Worm (Caenorhabditis elegans) whole organism, L1 larva: Measurements from ENCODE around the gene cpt-1.
A peak's percentile ranks its signal among the peaks of the same experiment; 100 is the strongest.

Source experiments
- C04F5.9 ChIP-seq: sonication (generic microtip); optimal IDR thresholded peaks from 2 replicates; lab custom pipeline; 2016; ENCODE audit warnings: missing genetic modification characterization, missing compliant biosample characterization
- Y116A8C.19 ChIP-seq: sonication (generic microtip); optimal IDR thresholded peaks from 2 replicates; lab custom pipeline; 2016; ENCODE audit warnings: missing compliant biosample characterization, missing genetic modification characterization, borderline replicate concordance
- aly-2 ChIP-seq: fragments of 150-350 bp; optimal IDR thresholded peaks from 2 replicates; lab custom pipeline; 2014; ENCODE audit warnings: missing biosample characterization, missing genetic modification characterization
- ama-1 ChIP-seq: fragments of 150-350 bp; optimal IDR thresholded peaks from 2 replicates; lab custom pipeline; 2014
- ceh-63 ChIP-seq: fragments of 200-800 bp; sonication (Bioruptor generic); optimal IDR thresholded peaks from 2 replicates; lab custom pipeline; 2018; ENCODE audit warnings: mild to moderate bottlenecking, missing genetic modification characterization, missing compliant biosample characterization
- ceh-8 ChIP-seq: fragments of 200-800 bp; sonication (Bioruptor generic); optimal IDR thresholded peaks from 2 replicates; lab custom pipeline; 2018; ENCODE audit warnings: mild to moderate bottlenecking, missing genetic modification characterization, moderate library complexity, missing compliant biosample characterization
- dpl-1 ChIP-seq, 3 experiments: fragments of 150-350 bp in 2 of 3; sonication (generic microtip) in 1 of 3; optimal IDR thresholded peaks; 2 replicates each; lab custom pipeline; 2014 to 2017; ENCODE audit warnings: missing biosample characterization in 3 of 3, missing genetic modification characterization in 3 of 3, missing genetic modification reagents in 3 of 3
- efl-1 ChIP-seq, 4 experiments: fragments of 150-350 bp; optimal IDR thresholded peaks in 3 of 4; peaks in 1 of 4; 1 replicate in 1 of 4; 2 replicates in 3 of 4; lab custom pipeline; 2014; ENCODE audit warnings: missing biosample characterization in 2 of 4, missing genetic modification characterization in 2 of 4, missing genetic modification reagents in 2 of 4
- egl-27 ChIP-seq, 2 experiments: fragments of 150-350 bp in 1 of 2; sonication (generic microtip); optimal IDR thresholded peaks; 3 replicates each; lab custom pipeline; 2017 to 2018; ENCODE audit warnings: missing biosample characterization in 2 of 2, missing genetic modification characterization in 2 of 2, missing genetic modification reagents in 2 of 2
- elt-2 ChIP-seq: sonication (generic microtip); optimal IDR thresholded peaks from 2 replicates; lab custom pipeline; 2016; ENCODE audit warnings: missing genetic modification characterization, mild to moderate bottlenecking, inconsistent platforms, missing compliant biosample characterization, missing genetic modification reagents
- elt-3 ChIP-seq, 6 experiments: fragments of 150-350 bp in 1 of 6; sonication (generic microtip); optimal IDR thresholded peaks; 2 replicates each; lab custom pipeline; 2017 to 2018; ENCODE audit warnings: missing biosample characterization in 6 of 6, missing genetic modification characterization in 6 of 6, inconsistent platforms in 1 of 6
- fkh-10 ChIP-seq: sonication (generic microtip); optimal IDR thresholded peaks from 2 replicates; lab custom pipeline; 2017; ENCODE audit warnings: missing biosample characterization, missing genetic modification reagents, missing genetic modification characterization
- fkh-8 ChIP-seq: sonication (generic microtip); optimal IDR thresholded peaks from 2 replicates; lab custom pipeline; 2016; ENCODE audit warnings: mild to moderate bottlenecking, missing genetic modification characterization, missing compliant biosample characterization
- fos-1 ChIP-seq: fragments of 150-350 bp; optimal IDR thresholded peaks from 2 replicates; lab custom pipeline; 2014; ENCODE audit warnings: missing biosample characterization, missing genetic modification characterization
- hlh-17 ChIP-seq: fragments of 200-800 bp; sonication (Bioruptor generic); optimal IDR thresholded peaks from 2 replicates; lab custom pipeline; 2018; ENCODE audit warnings: missing genetic modification characterization, mild to moderate bottlenecking, missing compliant biosample characterization, moderate library complexity, borderline replicate concordance
- hlh-4 ChIP-seq: sonication (generic microtip); optimal IDR thresholded peaks from 2 replicates; lab custom pipeline; 2016; ENCODE audit warnings: mild to moderate bottlenecking, missing genetic modification characterization, missing compliant biosample characterization
- hpl-2 ChIP-seq: fragments of 150-350 bp; optimal IDR thresholded peaks from 2 replicates; lab custom pipeline; 2014; ENCODE audit warnings: missing biosample characterization, missing genetic modification reagents, missing genetic modification characterization
- isw-1 ChIP-seq: fragments of 200-800 bp; sonication (Bioruptor generic); IDR thresholded peaks from 2 replicates; pipeline ENCODE4 v1.3.6; 2022; ENCODE audit warnings: missing genetic modification characterization, missing compliant biosample characterization
- lin-14 ChIP-seq: fragments of 200-800 bp; sonication (Bioruptor generic); optimal IDR thresholded peaks from 2 replicates; lab custom pipeline; 2018; ENCODE audit warnings: mild to moderate bottlenecking, missing genetic modification characterization, moderate library complexity, missing compliant biosample characterization
- lin-35 ChIP-seq, 2 experiments: fragments of 150-350 bp; optimal IDR thresholded peaks; 2 replicates each; lab custom pipeline; 2014; ENCODE audit warnings: missing biosample characterization in 2 of 2, missing genetic modification characterization in 2 of 2, missing genetic modification reagents in 2 of 2
- lir-3 ChIP-seq: sonication (generic microtip); optimal IDR thresholded peaks from 2 replicates; lab custom pipeline; 2016; ENCODE audit warnings: mild to moderate bottlenecking, missing genetic modification characterization, moderate library complexity, missing compliant biosample characterization; ENCODE audit not compliant: poor library complexity
- lsy-2 ChIP-seq, 2 experiments: fragments of 150-350 bp; optimal IDR thresholded peaks; 2 replicates each; lab custom pipeline; 2014; ENCODE audit warnings: missing biosample characterization in 2 of 2, missing genetic modification characterization in 2 of 2
- mef-2 ChIP-seq: fragments of 150-350 bp; optimal IDR thresholded peaks from 2 replicates; lab custom pipeline; 2014; ENCODE audit warnings: missing biosample characterization, missing genetic modification characterization
- mep-1 ChIP-seq: fragments of 150-350 bp; optimal IDR thresholded peaks from 2 replicates; lab custom pipeline; 2014; ENCODE audit warnings: missing biosample characterization, missing genetic modification characterization
- nhr-11 ChIP-seq: fragments of 150-350 bp; optimal IDR thresholded peaks from 2 replicates; lab custom pipeline; 2014; ENCODE audit warnings: missing biosample characterization, missing genetic modification characterization
- nhr-19 ChIP-seq: fragments of 200-800 bp; sonication (Bioruptor generic); conservative IDR thresholded peaks from 2 replicates; pipeline ENCODE4 v1.3.6; 2022; ENCODE audit warnings: missing genetic modification characterization, missing compliant biosample characterization
- nhr-20 ChIP-seq: sonication (generic microtip); optimal IDR thresholded peaks from 2 replicates; lab custom pipeline; 2016; ENCODE audit warnings: mild to moderate bottlenecking, missing genetic modification characterization, missing compliant biosample characterization
- nhr-237 ChIP-seq: fragments of 150-350 bp; optimal IDR thresholded peaks from 2 replicates; lab custom pipeline; 2014; ENCODE audit warnings: missing biosample characterization, missing genetic modification characterization
- nhr-47 ChIP-seq: sonication (generic microtip); optimal IDR thresholded peaks from 2 replicates; lab custom pipeline; 2016; ENCODE audit warnings: mild to moderate bottlenecking, missing genetic modification characterization, moderate library complexity, missing compliant biosample characterization
- nhr-71 ChIP-seq: sonication (generic microtip); optimal IDR thresholded peaks from 2 replicates; lab custom pipeline; 2016; ENCODE audit warnings: mild to moderate bottlenecking, missing genetic modification characterization, moderate library complexity, missing compliant biosample characterization
- nhr-76 ChIP-seq: sonication (generic microtip); optimal IDR thresholded peaks from 2 replicates; lab custom pipeline; 2017; ENCODE audit warnings: missing biosample characterization, missing genetic modification characterization
- nhr-77 ChIP-seq: fragments of 150-350 bp; optimal IDR thresholded peaks from 2 replicates; lab custom pipeline; 2014; ENCODE audit warnings: missing biosample characterization, missing genetic modification characterization
- pag-3 ChIP-seq: sonication (generic microtip); optimal IDR thresholded peaks from 2 replicates; lab custom pipeline; 2017; ENCODE audit warnings: missing genetic modification characterization, mild to moderate bottlenecking, missing compliant biosample characterization, antibody characterized with exemption, borderline replicate concordance; ENCODE audit not compliant: insufficient read depth
- pax-3 ChIP-seq: fragments of 200-800 bp; sonication (Bioruptor generic); optimal IDR thresholded peaks from 2 replicates; lab custom pipeline; 2018; ENCODE audit warnings: mild to moderate bottlenecking, missing genetic modification characterization, moderate library complexity, missing compliant biosample characterization
- pqm-1 ChIP-seq: sonication (generic microtip); optimal IDR thresholded peaks from 3 replicates; lab custom pipeline; 2017; ENCODE audit warnings: missing biosample characterization, missing genetic modification characterization
- rnt-1 ChIP-seq: sonication (generic microtip); optimal IDR thresholded peaks from 2 replicates; lab custom pipeline; 2016; ENCODE audit warnings: mild to moderate bottlenecking, missing genetic modification characterization, moderate library complexity, missing compliant biosample characterization
- skn-1 ChIP-seq: fragments of 150-350 bp; optimal IDR thresholded peaks from 2 replicates; lab custom pipeline; 2014; ENCODE audit warnings: missing biosample characterization, missing genetic modification characterization
- snpc-4 ChIP-seq: fragments of 150-350 bp; optimal IDR thresholded peaks from 2 replicates; lab custom pipeline; 2014; ENCODE audit warnings: missing biosample characterization, missing genetic modification characterization
- sptf-1 ChIP-seq: fragments of 150-350 bp; optimal IDR thresholded peaks from 2 replicates; lab custom pipeline; 2014; ENCODE audit warnings: missing biosample characterization, missing genetic modification characterization
- tbx-2 ChIP-seq: sonication (generic microtip); optimal IDR thresholded peaks from 2 replicates; lab custom pipeline; 2016; ENCODE audit warnings: missing genetic modification characterization, missing compliant biosample characterization
- tlp-1 ChIP-seq: fragments of 150-350 bp; optimal IDR thresholded peaks from 2 replicates; lab custom pipeline; 2014; ENCODE audit warnings: missing biosample characterization, missing genetic modification characterization
- unc-130 ChIP-seq: fragments of 150-350 bp; optimal IDR thresholded peaks from 2 replicates; lab custom pipeline; 2017; ENCODE audit warnings: missing biosample characterization, missing genetic modification characterization, inconsistent platforms
- unc-30 ChIP-seq: sonication (generic microtip); optimal IDR thresholded peaks from 2 replicates; lab custom pipeline; 2017; ENCODE audit warnings: missing biosample characterization, missing genetic modification characterization
- unc-86 ChIP-seq: sonication (generic microtip); optimal IDR thresholded peaks from 2 replicates; lab custom pipeline; 2016; ENCODE audit warnings: missing genetic modification characterization, missing compliant biosample characterization
- unc-98 ChIP-seq: fragments of 200-800 bp; sonication (Bioruptor generic); IDR thresholded peaks from 2 replicates; pipeline ENCODE4 v1.3.6; 2022; ENCODE audit warnings: missing genetic modification characterization, missing compliant biosample characterization
- xbp-1 ChIP-seq: sonication (generic microtip); optimal IDR thresholded peaks from 2 replicates; lab custom pipeline; 2016; ENCODE audit warnings: missing genetic modification characterization, missing compliant biosample characterization
- zag-1 ChIP-seq: fragments of 150-350 bp; optimal IDR thresholded peaks from 2 replicates; lab custom pipeline; 2014; ENCODE audit warnings: missing biosample characterization, missing genetic modification characterization
- zip-4 ChIP-seq: fragments of 200-800 bp; sonication (Bioruptor generic); optimal IDR thresholded peaks from 2 replicates; lab custom pipeline; 2018; ENCODE audit warnings: mild to moderate bottlenecking, missing genetic modification characterization, moderate library complexity, missing compliant biosample characterization
- ztf-11 ChIP-seq, 2 experiments: sonication (generic microtip); optimal IDR thresholded peaks; 2 replicates each; lab custom pipeline; 2016 to 2017; ENCODE audit warnings: missing genetic modification characterization in 2 of 2, missing biosample characterization in 1 of 2, missing compliant biosample characterization in 1 of 2

cpt-1 gene

ce11 chrII:12798814-12799213, 2.6 kb upstream of the cpt-1 start (continued):
- TF ChIP-seq fos-1 (tag; lab: Kevin White, UChicago) (peak; percentile 14), nhr-20 (tag; lab: Kevin White, UChicago) (peak; percentile 94), egl-27 (tag; optimal IDR thresholded peaks at IDR 0.05; lab: Kevin White, UChicago) (peak in 1 of 2 experiments; percentile 80), isw-1 (GFP tag; lab: Robert Waterston, UW) (no peak; the same call in 1 of the 2 replicates), dpl-1 (GFP tag; optimal IDR thresholded peaks at IDR 0.05; lab: Kevin White, UChicago) (peak; percentile 50 to 70 (median 63)), snpc-4 (tag; lab: Kevin White, UChicago) (peak; percentile 59), unc-98 (GFP tag; lab: Robert Waterston, UW) (peak; percentile 66), aly-2 (tag; lab: Kevin White, UChicago) (no peak), lsy-2 (tag; optimal IDR thresholded peaks at IDR 0.05; lab: Kevin White, UChicago) (peak; percentile 79 to 80), unc-30 (no peak), zip-4 (GFP tag; lab: Kevin White, UChicago) (no peak), xbp-1 (tag; lab: Kevin White, UChicago) (peak; percentile 75), fkh-8 (tag; lab: Kevin White, UChicago) (peak; percentile 68), nhr-19 (GFP tag; lab: Robert Waterston, UW) (peak; percentile 94), fkh-10 (GFP tag; lab: Kevin White, UChicago) (no peak), rnt-1 (tag; lab: Kevin White, UChicago) (peak; percentile 87), ceh-8 (GFP tag; lab: Kevin White, UChicago) (no peak), nhr-47 (tag; lab: Kevin White, UChicago) (peak; percentile 87), nhr-11 (tag; lab: Kevin White, UChicago) (peak; percentile 85), ceh-63 (GFP tag; lab: Kevin White, UChicago) (no peak), sptf-1 (tag; lab: Kevin White, UChicago) (no peak), pag-3 (tag; lab: Kevin White, UChicago) (no peak), mep-1 (tag; lab: Kevin White, UChicago) (peak; percentile 57), unc-130 (tag; lab: Kevin White, UChicago) (peak; percentile 41), pqm-1 (no peak), hpl-2 (GFP tag; lab: Kevin White, UChicago) (peak; percentile 13), tlp-1 (tag; lab: Kevin White, UChicago) (no peak), C04F5.9 (peak; percentile 42), lir-3 (tag; lab: Kevin White, UChicago) (no peak), nhr-76 (tag; lab: Kevin White, UChicago) (no peak), lin-35 (GFP tag; optimal IDR thresholded peaks at IDR 0.05; lab: Kevin White, UChicago) (peak; percentile 62 to 85), nhr-71 (tag; lab: Kevin White, UChicago) (peak; percentile 97), mef-2 (peak; percentile 48), ztf-11 (tag; optimal IDR thresholded peaks at IDR 0.05; lab: Kevin White, UChicago) (no peak), ama-1 (lab: Kevin White, UChicago) (no peak), hlh-4 (no peak)

DNA sequence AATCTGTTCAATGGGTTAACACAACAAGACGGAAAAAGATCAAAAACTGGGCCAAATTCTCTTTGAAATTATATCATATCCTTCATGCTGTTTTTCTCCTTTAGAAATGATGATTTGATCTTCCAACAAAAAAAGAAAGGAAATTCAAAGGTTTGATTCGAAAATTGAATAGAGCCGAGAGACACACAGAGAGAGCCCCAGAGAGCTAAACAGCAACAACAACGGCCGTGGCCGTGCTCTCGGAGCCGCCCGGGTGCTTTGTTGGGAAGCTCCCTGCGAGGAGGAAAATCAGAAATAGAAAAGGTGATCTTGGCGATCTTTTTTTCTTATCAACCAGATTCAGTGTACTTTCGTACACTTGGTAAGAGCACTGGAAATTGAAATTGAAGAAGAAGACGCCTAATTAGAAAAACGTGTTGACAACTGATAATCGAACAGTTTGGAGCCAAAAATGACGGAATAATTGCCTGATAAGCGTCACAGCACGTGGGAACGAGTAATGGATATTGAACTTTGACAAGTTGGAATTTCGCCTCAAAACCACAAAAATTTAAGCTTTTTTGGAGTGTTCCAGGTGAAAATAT, 1.1 kb upstream of the cpt-1 start:
- TF ChIP-seq zag-1 (tag; lab: Kevin White, UChicago): no peak
- peak; percentile 20 for TF ChIP-seq rnt-1 (tag; lab: Kevin White, UChicago)
- TF ChIP-seq skn-1: no peak
- TF ChIP-seq hlh-17: no peak
- TF ChIP-seq pax-3: no peak
- TF ChIP-seq nhr-77 (tag; lab: Kevin White, UChicago): no peak
- no peak for TF ChIP-seq Y116A8C.19 (tag; lab: Kevin White, UChicago)
- peak; percentile 52 for TF ChIP-seq lin-14 (GFP tag; lab: Kevin White, UChicago)
- TF ChIP-seq tbx-2 (tag; lab: Kevin White, UChicago): no peak
- no peak for TF ChIP-seq ztf-11 (tag; optimal IDR thresholded peaks at IDR 0.05; lab: Kevin White, UChicago)
- no peak for TF ChIP-seq unc-86
- TF ChIP-seq nhr-47 (tag; lab: Kevin White, UChicago): peak; percentile 32
- TF ChIP-seq isw-1 (GFP tag; lab: Robert Waterston, UW): no peak
- TF ChIP-seq elt-2 (tag; lab: Kevin White, UChicago): peak; percentile 63
- TF ChIP-seq nhr-237 (tag; lab: Kevin White, UChicago): no peak
- no peak for TF ChIP-seq unc-30
- TF ChIP-seq lsy-2 (tag; optimal IDR thresholded peaks at IDR 0.05; lab: Kevin White, UChicago): peak in 1 of 2 experiments; percentile 3
- TF ChIP-seq ceh-8 (GFP tag; lab: Kevin White, UChicago): no peak
- TF ChIP-seq elt-3 (tag; optimal IDR thresholded peaks at IDR 0.05; lab: Kevin White, UChicago): no peak
- peak in 1 of 2 experiments; percentile 2 for TF ChIP-seq lin-35 (GFP tag; optimal IDR thresholded peaks at IDR 0.05; lab: Kevin White, UChicago)
- TF ChIP-seq efl-1 (optimal IDR thresholded peaks at IDR 0.05; lab: Kevin White, UChicago): no peak
- TF ChIP-seq efl-1 (GFP tag; optimal IDR thresholded peaks at IDR 0.05 in 1 of 2; lab: Kevin White, UChicago): peak in 1 of 2 experiments; percentile 15
- TF ChIP-seq fkh-10 (GFP tag; lab: Kevin White, UChicago): peak; percentile 10
